Worm (Caenorhabditis elegans) whole organism, L4/young adult: ENCODE data around the gene F47G3.3.

Experiments used
- W03F9.2 ChIP-seq: fragments of 150-350 bp; optimal IDR thresholded peaks from 2 replicates; lab custom pipeline; 2014; ENCODE audit warnings: missing biosample characterization, missing genetic modification characterization
- dao-5 ChIP-seq: sonication (generic microtip); optimal IDR thresholded peaks from 2 replicates; lab custom pipeline; 2016; ENCODE audit warnings: missing genotype, missing genetic modification characterization, moderate library complexity, missing compliant biosample characterization
- him-1 ChIP-seq: sonication (generic microtip); optimal IDR thresholded peaks from 2 replicates; lab custom pipeline; 2016; ENCODE audit warnings: missing genotype, missing genetic modification reagents, missing genetic modification characterization, missing compliant biosample characterization

- TF ChIP-seq him-1 (tag; lab: Kevin White, UChicago) (no peak), dao-5 (tag; lab: Kevin White, UChicago) (no peak), W03F9.2 (tag; lab: Kevin White, UChicago) (no peak)
These were observed 7.6 kb upstream of the F47G3.3 start for ce11 chrX:2368042-2368814.
